Fruit fly (Drosophila melanogaster) whole organism, embryonic: ENCODE results near the gene CG42716.

Source experiments
- CG11695 ChIP-seq: fragments of 200-800 bp; sonication (Bioruptor generic); IDR thresholded peaks from 3 replicates; pipeline ENCODE4 v1.3.6; 2022; ENCODE audit warnings: missing biosample characterization, missing genetic modification characterization
- CG1233 ChIP-seq: fragments of 200-800 bp; sonication (Bioruptor generic); optimal IDR thresholded peaks from 4 replicates; lab custom pipeline; 2018; ENCODE audit warnings: missing biosample characterization, mild to moderate bottlenecking, missing genetic modification characterization
- CG12659 ChIP-seq: fragments of 200-800 bp; sonication (Bioruptor generic); optimal IDR thresholded peaks from 3 replicates; lab custom pipeline; 2017; ENCODE audit warnings: mild to moderate bottlenecking, missing biosample characterization, missing genetic modification reagents, missing genetic modification characterization
- CG13296 ChIP-seq: fragments of 200-800 bp; sonication (Bioruptor generic); optimal IDR thresholded peaks from 3 replicates; lab custom pipeline; 2018; ENCODE audit warnings: missing biosample characterization, mild to moderate bottlenecking, missing genetic modification characterization
- CG15479 ChIP-seq: fragments of 200-800 bp; sonication (Bioruptor generic); optimal IDR thresholded peaks from 3 replicates; lab custom pipeline; 2019; ENCODE audit warnings: missing biosample characterization, mild to moderate bottlenecking, missing genetic modification characterization, moderate library complexity
- CG15514 ChIP-seq: fragments of 200-800 bp; sonication (Bioruptor generic); optimal IDR thresholded peaks from 3 replicates; lab custom pipeline; 2017; ENCODE audit warnings: missing biosample characterization, missing genetic modification characterization, mild to moderate bottlenecking, moderate library complexity, missing genetic modification reagents
- CG1602 ChIP-seq: fragments of 200-800 bp; sonication (Bioruptor generic); optimal IDR thresholded peaks from 3 replicates; lab custom pipeline; 2016; ENCODE audit warnings: missing biosample characterization, missing genetic modification characterization
- CG16779 ChIP-seq: fragments of 200-800 bp; sonication (Bioruptor generic); IDR thresholded peaks from 2 replicates; pipeline ENCODE4 v1.3.6; 2022; ENCODE audit warnings: missing biosample characterization, missing genetic modification characterization
- CG17328 ChIP-seq: fragments of 200-800 bp; sonication (Bioruptor generic); IDR thresholded peaks from 2 replicates; pipeline ENCODE4 v1.3.6; 2022; ENCODE audit warnings: missing biosample characterization, missing genetic modification characterization
- CG17612 ChIP-seq: fragments of 200-800 bp; sonication (Bioruptor generic); IDR thresholded peaks from 2 replicates; pipeline ENCODE4 v1.3.6; 2022; ENCODE audit warnings: missing biosample characterization, missing genetic modification characterization
- CG2202 ChIP-seq: fragments of 200-800 bp; sonication (Bioruptor generic); optimal IDR thresholded peaks from 2 replicates; lab custom pipeline; 2018; ENCODE audit warnings: missing biosample characterization, mild to moderate bottlenecking, missing genetic modification characterization
- CG31224 ChIP-seq: fragments of 200-800 bp; sonication (Bioruptor generic); IDR thresholded peaks from 2 replicates; pipeline ENCODE4 v1.3.6; 2022; ENCODE audit warnings: missing biosample characterization, missing genetic modification characterization
- CG31388 ChIP-seq: fragments of 200-800 bp; sonication (Bioruptor generic); optimal IDR thresholded peaks from 2 replicates; lab custom pipeline; 2016; ENCODE audit warnings: missing biosample characterization, missing genetic modification characterization
- CG32532 ChIP-seq: fragments of 200-800 bp; sonication (Bioruptor generic); IDR thresholded peaks from 2 replicates; pipeline ENCODE4 v1.3.6; 2022; ENCODE audit warnings: missing biosample characterization, missing genetic modification characterization
- CG3847 ChIP-seq: fragments of 200-800 bp; sonication (Bioruptor generic); IDR thresholded peaks from 2 replicates; pipeline ENCODE4 v1.3.6; 2022; ENCODE audit warnings: missing biosample characterization, missing genetic modification characterization
- CG4707 ChIP-seq: fragments of 200-800 bp; sonication (Bioruptor generic); optimal IDR thresholded peaks from 2 replicates; lab custom pipeline; 2018; ENCODE audit warnings: missing biosample characterization, mild to moderate bottlenecking, missing genetic modification characterization, moderate library complexity
- CG6254 ChIP-seq: fragments of 200-800 bp; sonication (Bioruptor generic); optimal IDR thresholded peaks from 3 replicates; lab custom pipeline; 2017; ENCODE audit warnings: mild to moderate bottlenecking, missing biosample characterization, missing genetic modification reagents, missing genetic modification characterization
- CG6272 ChIP-seq: fragments of 200-800 bp; sonication (Bioruptor generic); IDR thresholded peaks from 2 replicates; pipeline ENCODE4 v1.3.6; 2022; ENCODE audit warnings: missing biosample characterization, missing genetic modification characterization
- CG6765 ChIP-seq: fragments of 200-800 bp; sonication (Bioruptor generic); optimal IDR thresholded peaks from 3 replicates; lab custom pipeline; 2017; ENCODE audit warnings: missing biosample characterization, mild to moderate bottlenecking, missing genetic modification characterization
- CG8924 ChIP-seq: fragments of 200-800 bp; optimal IDR thresholded peaks from 3 replicates; lab custom pipeline; 2019; ENCODE audit warnings: missing biosample characterization, mild to moderate bottlenecking, missing genetic modification characterization, moderate library complexity
- CG9932 ChIP-seq: fragments of 200-800 bp; sonication (Bioruptor generic); IDR thresholded peaks from 2 replicates; pipeline ENCODE4 v1.3.6; 2022; ENCODE audit warnings: missing biosample characterization, missing genetic modification characterization
- Dll ChIP-seq: fragments of 200-800 bp; sonication (Bioruptor generic); IDR thresholded peaks from 4 replicates; pipeline ENCODE4 v1.3.6; 2022; ENCODE audit warnings: missing biosample characterization, missing genetic modification characterization; ENCODE audit not compliant: partially characterized antibody
- E2f1 ChIP-seq: fragments of 200-800 bp; sonication (Bioruptor generic); IDR thresholded peaks from 2 replicates; pipeline ENCODE4 v1.3.6; 2022; ENCODE audit warnings: missing biosample characterization, missing genetic modification characterization
- E2f2 ChIP-seq: fragments of 200-800 bp; sonication (Bioruptor generic); IDR thresholded peaks from 2 replicates; pipeline ENCODE4 v1.3.6; 2022; ENCODE audit warnings: missing biosample characterization, missing genetic modification characterization
- Fer3 ChIP-seq: fragments of 200-800 bp; sonication (Bioruptor generic); optimal IDR thresholded peaks from 2 replicates; lab custom pipeline; 2018; ENCODE audit warnings: missing biosample characterization, mild to moderate bottlenecking, missing genetic modification characterization, moderate library complexity
- H2.0 ChIP-seq: fragments of 200-800 bp; sonication (Bioruptor generic); IDR thresholded peaks from 2 replicates; pipeline ENCODE4 v1.3.6; 2022; ENCODE audit warnings: missing biosample characterization, missing genetic modification characterization
- HLH3B ChIP-seq: fragments of 200-800 bp; sonication (Bioruptor generic); IDR thresholded peaks from 2 replicates; pipeline ENCODE4 v1.3.6; 2022; ENCODE audit warnings: missing biosample characterization, missing genetic modification characterization
- MBD-R2 ChIP-seq: fragments of 200-800 bp; sonication (Bioruptor generic); IDR thresholded peaks from 2 replicates; pipeline ENCODE4 v1.3.6; 2022; ENCODE audit warnings: missing biosample characterization, missing genetic modification characterization
- Neu2 ChIP-seq: fragments of 200-800 bp; sonication (Bioruptor generic); optimal IDR thresholded peaks from 3 replicates; lab custom pipeline; 2016; ENCODE audit warnings: missing biosample characterization, missing genetic modification characterization, borderline replicate concordance
- Oli ChIP-seq: fragments of 200-800 bp; sonication (Bioruptor generic); optimal IDR thresholded peaks from 2 replicates; lab custom pipeline; 2018; ENCODE audit warnings: missing biosample characterization, mild to moderate bottlenecking, missing genetic modification characterization, moderate library complexity
- Scr ChIP-seq: fragments of 200-800 bp; sonication (Bioruptor generic); IDR thresholded peaks from 2 replicates; pipeline ENCODE4 v1.3.6; 2022; ENCODE audit warnings: missing biosample characterization, missing genetic modification characterization; ENCODE audit not compliant: partially characterized antibody
- Tbp ChIP-seq: fragments of >200 bp; optimal IDR thresholded peaks from 2 replicates; lab custom pipeline; 2018; ENCODE audit warnings: missing biosample characterization, missing genetic modification characterization
- abd-A ChIP-seq: fragments of 200-800 bp; sonication (Bioruptor generic); optimal IDR thresholded peaks from 3 replicates; lab custom pipeline; 2019; ENCODE audit warnings: missing biosample characterization, mild to moderate bottlenecking, missing genetic modification characterization, moderate library complexity
- ato ChIP-seq: fragments of 200-800 bp; sonication (Bioruptor generic); IDR thresholded peaks from 2 replicates; pipeline ENCODE4 v1.3.6; 2022; ENCODE audit warnings: missing biosample characterization, missing genetic modification characterization; ENCODE audit not compliant: partially characterized antibody
- gcm ChIP-seq: fragments of 200-800 bp; sonication (Bioruptor generic); optimal IDR thresholded peaks from 2 replicates; lab custom pipeline; 2019; ENCODE audit warnings: missing biosample characterization, mild to moderate bottlenecking, missing genetic modification characterization, moderate library complexity
- gcm2 ChIP-seq: fragments of 200-800 bp; sonication (Bioruptor generic); optimal IDR thresholded peaks from 2 replicates; lab custom pipeline; 2016; ENCODE audit warnings: missing biosample characterization, missing genetic modification characterization
- gem ChIP-seq: fragments of 200-800 bp; sonication (Bioruptor generic); optimal IDR thresholded peaks from 2 replicates; lab custom pipeline; 2019; ENCODE audit warnings: missing biosample characterization, mild to moderate bottlenecking, missing genetic modification characterization, moderate library complexity
- klu ChIP-seq: fragments of 200-800 bp; sonication (Bioruptor generic); IDR thresholded peaks from 2 replicates; pipeline ENCODE4 v1.3.6; 2022; ENCODE audit warnings: missing biosample characterization, missing genetic modification characterization
- onecut ChIP-seq: fragments of 200-800 bp; sonication (Bioruptor generic); IDR thresholded peaks from 2 replicates; pipeline ENCODE4 v1.3.6; 2022; ENCODE audit warnings: missing biosample characterization, missing genetic modification characterization
- peb ChIP-seq: fragments of 200-800 bp; sonication (Bioruptor generic); IDR thresholded peaks from 2 replicates; pipeline ENCODE4 v1.3.6; 2022; ENCODE audit warnings: missing biosample characterization, missing genetic modification characterization
- pfk ChIP-seq: fragments of 200-800 bp; sonication (Bioruptor generic); optimal IDR thresholded peaks from 2 replicates; lab custom pipeline; 2018; ENCODE audit warnings: missing biosample characterization, mild to moderate bottlenecking, missing genetic modification characterization, moderate library complexity
- rib ChIP-seq: fragments of 200-800 bp; sonication (Bioruptor generic); IDR thresholded peaks from 2 replicates; pipeline ENCODE4 v1.3.6; 2022; ENCODE audit warnings: missing biosample characterization, missing genetic modification characterization
- run ChIP-seq: fragments of 200-800 bp; sonication (Bioruptor generic); optimal IDR thresholded peaks from 3 replicates; lab custom pipeline; 2018; ENCODE audit warnings: missing biosample characterization, mild to moderate bottlenecking, missing genetic modification characterization
- seq ChIP-seq: fragments of 200-800 bp; sonication (Bioruptor generic); IDR thresholded peaks from 2 replicates; pipeline ENCODE4 v1.3.6; 2022; ENCODE audit warnings: missing biosample characterization, missing genetic modification characterization
- shn ChIP-seq: fragments of 200-800 bp; sonication (Bioruptor generic); optimal IDR thresholded peaks from 3 replicates; lab custom pipeline; 2016; ENCODE audit warnings: missing biosample characterization, missing genetic modification characterization
- slp2 ChIP-seq: fragments of 200-800 bp; sonication (Bioruptor generic); optimal IDR thresholded peaks from 2 replicates; lab custom pipeline; 2016; ENCODE audit warnings: missing biosample characterization, missing genetic modification characterization
- tap ChIP-seq: fragments of 200-800 bp; optimal IDR thresholded peaks from 3 replicates; lab custom pipeline; 2019; ENCODE audit warnings: missing biosample characterization, mild to moderate bottlenecking, missing genetic modification characterization, moderate library complexity
- ttk ChIP-seq: fragments of 200-800 bp; sonication (Bioruptor generic); IDR thresholded peaks from 2 replicates; pipeline ENCODE4 v2.1.2; 2022; ENCODE audit warnings: missing biosample characterization, missing genetic modification characterization
- vvl ChIP-seq: fragments of 200-800 bp; sonication (Bioruptor generic); IDR thresholded peaks from 2 replicates; pipeline ENCODE4 v1.3.6; 2022; ENCODE audit warnings: missing biosample characterization, missing genetic modification characterization
- wek ChIP-seq: fragments of 200-800 bp; sonication (Bioruptor generic); optimal IDR thresholded peaks from 3 replicates; lab custom pipeline; 2018; ENCODE audit warnings: missing biosample characterization, mild to moderate bottlenecking, missing genetic modification characterization, moderate library complexity
- zfh1 ChIP-seq: fragments of 200-800 bp; sonication (Bioruptor generic); IDR thresholded peaks from 3 replicates; pipeline ENCODE4 v1.3.6; 2022; ENCODE audit warnings: missing biosample characterization, missing genetic modification characterization

CG42716 gene

DNA sequence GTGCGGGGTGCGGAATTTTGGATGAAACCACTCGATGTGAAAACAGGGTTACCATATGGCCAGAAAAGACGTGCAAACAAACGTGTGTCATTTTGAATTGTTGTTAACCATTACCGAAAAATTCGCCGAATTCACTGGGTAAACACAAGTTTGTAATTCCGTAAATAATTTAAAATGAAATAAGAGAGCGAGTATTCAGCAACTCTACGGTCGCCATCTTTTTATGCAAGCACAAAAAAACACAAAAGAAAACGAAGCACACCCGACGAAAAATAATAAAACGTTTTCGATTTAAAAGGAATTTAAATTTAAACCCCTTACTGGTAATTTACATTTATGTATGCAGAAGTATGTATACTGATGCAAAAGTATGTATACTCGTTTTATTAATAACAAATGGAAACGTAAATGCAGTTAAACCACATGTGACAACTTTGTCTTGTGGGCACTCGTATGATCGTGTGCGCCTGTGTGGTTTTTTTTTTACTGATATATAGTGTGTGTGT is 12.3 kb downstream of the CG42716 start (continued):
- peak; percentile 92 for TF ChIP-seq CG8924 (tag; lab: Kevin White, UChicago)
- TF ChIP-seq slp2 (GFP tag; lab: Kevin White, UChicago) = peak; percentile 88
- peak; percentile 90 for TF ChIP-seq CG9932 (GFP tag; lab: Robert Waterston, UW)
- peak; percentile 86 for TF ChIP-seq CG6254 (GFP tag; lab: Kevin White, UChicago)
- TF ChIP-seq CG17612 (GFP tag; lab: Robert Waterston, UW) = peak; percentile 36; the same call in 1 of the 2 replicates
- TF ChIP-seq klu = peak; percentile 78
- TF ChIP-seq pfk (GFP tag; lab: Kevin White, UChicago) = no peak
- TF ChIP-seq CG6765 (GFP tag; lab: Kevin White, UChicago) = peak; percentile 90
- peak; percentile 92 for TF ChIP-seq tap
- peak; percentile 94 for TF ChIP-seq CG1233 (GFP tag; lab: Kevin White, UChicago)
- TF ChIP-seq Tbp (GFP tag; lab: Kevin White, UChicago) = no peak
- TF ChIP-seq rib (GFP tag; lab: Robert Waterston, UW) = peak; percentile 88
- peak; percentile 88 for TF ChIP-seq CG3847 (GFP tag; lab: Robert Waterston, UW)
- peak; percentile 78 for TF ChIP-seq MBD-R2 (GFP tag; lab: Robert Waterston, UW)
- TF ChIP-seq CG6272 (GFP tag; lab: Robert Waterston, UW) = peak; percentile 82
- TF ChIP-seq HLH3B (GFP tag; lab: Robert Waterston, UW) = peak; percentile 90
- TF ChIP-seq Dll (GFP tag; lab: Robert Waterston, UW) = no peak
- TF ChIP-seq gcm (GFP tag; lab: Kevin White, UChicago) = peak; percentile 96
- TF ChIP-seq CG15479 (GFP tag; lab: Kevin White, UChicago) = no peak
- peak; percentile 95 for TF ChIP-seq gem
- peak; percentile 94 for TF ChIP-seq CG17328
- TF ChIP-seq peb = peak; percentile 81
- peak; percentile 41 for TF ChIP-seq abd-A (tag; lab: Kevin White, UChicago)
- peak; percentile 93 for TF ChIP-seq Oli
- peak; percentile 81 for TF ChIP-seq CG15514 (GFP tag; lab: Kevin White, UChicago)
- TF ChIP-seq CG32532 = peak; percentile 96
- TF ChIP-seq CG12659 (GFP tag; lab: Kevin White, UChicago) = peak; percentile 96
- TF ChIP-seq seq (GFP tag; lab: Robert Waterston, UW) = peak; percentile 96
- peak; percentile 96 for TF ChIP-seq CG13296 (GFP tag; lab: Kevin White, UChicago)
- peak; percentile 98 for TF ChIP-seq vvl (GFP tag; lab: Robert Waterston, UW)
- TF ChIP-seq gcm2 (GFP tag; lab: Kevin White, UChicago) = peak; percentile 92
- peak; percentile 52 for TF ChIP-seq CG31388 (GFP tag; lab: Kevin White, UChicago)
- peak; percentile 87 for TF ChIP-seq CG2202
- TF ChIP-seq Fer3 = peak; percentile 96
- peak; percentile 83 for TF ChIP-seq CG4707 (GFP tag; lab: Kevin White, UChicago)
- TF ChIP-seq ttk (GFP tag; lab: Robert Waterston, UW) = peak; percentile 85
- TF ChIP-seq E2f1 = peak; percentile 94
- TF ChIP-seq H2.0 (GFP tag; lab: Robert Waterston, UW) = peak; percentile 86
- peak; percentile 94 for TF ChIP-seq CG11695 (GFP tag; lab: Robert Waterston, UW)
- TF ChIP-seq Neu2 (GFP tag; lab: Kevin White, UChicago) = peak; percentile 30
- peak; percentile 95 for TF ChIP-seq zfh1 (GFP tag; lab: Robert Waterston, UW)
- TF ChIP-seq Scr = no peak
- TF ChIP-seq CG1602 (GFP tag; lab: Kevin White, UChicago) = peak; percentile 87
- TF ChIP-seq CG16779 = peak; percentile 75; the same call in 1 of the 2 replicates
- peak; percentile 82 for TF ChIP-seq CG31224 (GFP tag; lab: Robert Waterston, UW)
- peak; percentile 95 for TF ChIP-seq run
- TF ChIP-seq onecut = peak; percentile 62
- no peak for TF ChIP-seq ato (GFP tag; lab: Robert Waterston, UW)
- peak; percentile 70 for TF ChIP-seq E2f2 (GFP tag; lab: Robert Waterston, UW)
- TF ChIP-seq shn (GFP tag; lab: Kevin White, UChicago) = peak; percentile 75
- TF ChIP-seq wek = peak; percentile 75
